Fruit fly (Drosophila melanogaster) whole organism, embryonic: ENCODE results near the gene CG13891.

Source experiments
- Ada2b ChIP-seq: fragments of 200-800 bp; sonication (Bioruptor generic); IDR thresholded peaks from 2 replicates; pipeline ENCODE4 v1.3.6; 2022; ENCODE audit warnings: missing biosample characterization, missing genetic modification characterization
- CG1024 ChIP-seq: fragments of 200-800 bp; sonication (Bioruptor generic); IDR thresholded peaks from 2 replicates; pipeline ENCODE4 v1.3.6; 2022; ENCODE audit warnings: missing biosample characterization, missing genetic modification characterization
- CG10979 ChIP-seq: fragments of 200-800 bp; sonication (Bioruptor generic); optimal IDR thresholded peaks from 2 replicates; lab custom pipeline; 2018; ENCODE audit warnings: missing biosample characterization, mild to moderate bottlenecking, missing genetic modification characterization, moderate library complexity
- CG11504 ChIP-seq: fragments of 200-800 bp; sonication (Bioruptor generic); optimal IDR thresholded peaks from 3 replicates; lab custom pipeline; 2019; ENCODE audit warnings: missing biosample characterization, mild to moderate bottlenecking, missing genetic modification characterization, moderate library complexity
- CG12155 ChIP-seq: fragments of 200-800 bp; sonication (Bioruptor generic); optimal IDR thresholded peaks from 3 replicates; lab custom pipeline; 2016; ENCODE audit warnings: missing biosample characterization, missing genetic modification characterization
- CG12236 ChIP-seq: fragments of 200-800 bp; sonication (Bioruptor generic); optimal IDR thresholded peaks from 2 replicates; lab custom pipeline; 2016; ENCODE audit warnings: missing biosample characterization, missing genetic modification characterization
- CG17829 ChIP-seq: fragments of 200-800 bp; optimal IDR thresholded peaks from 2 replicates; lab custom pipeline; 2019; ENCODE audit warnings: missing biosample characterization, mild to moderate bottlenecking, missing genetic modification characterization, moderate library complexity
- CG3065 ChIP-seq: fragments of 200-800 bp; sonication (Bioruptor generic); optimal IDR thresholded peaks from 2 replicates; lab custom pipeline; 2016; ENCODE audit warnings: missing biosample characterization, missing genetic modification characterization
- CG34224 ChIP-seq: fragments of 200-800 bp; sonication (Bioruptor generic); IDR thresholded peaks from 3 replicates; pipeline ENCODE4 v1.3.6; 2022; ENCODE audit warnings: missing biosample characterization, missing genetic modification characterization; ENCODE audit not compliant: partially characterized antibody
- CG3726 ChIP-seq: fragments of 200-800 bp; sonication (Bioruptor generic); IDR thresholded peaks from 3 replicates; pipeline ENCODE4, ENCODE4 v1.3.6; 2022; ENCODE audit warnings: missing biosample characterization, missing genetic modification characterization
- CG4617 ChIP-seq: fragments of 200-800 bp; sonication (Bioruptor generic); optimal IDR thresholded peaks from 3 replicates; lab custom pipeline; 2016; ENCODE audit warnings: missing biosample characterization, missing genetic modification characterization, borderline replicate concordance
- CG5953 ChIP-seq: fragments of 200-800 bp; sonication (Bioruptor generic); IDR thresholded peaks from 2 replicates; pipeline ENCODE4 v1.3.6; 2022; ENCODE audit warnings: missing biosample characterization, missing genetic modification characterization
- CG7271 ChIP-seq: fragments of 200-800 bp; sonication (Bioruptor generic); optimal IDR thresholded peaks from 2 replicates; lab custom pipeline; 2018; ENCODE audit warnings: missing biosample characterization, mild to moderate bottlenecking, missing genetic modification characterization, moderate library complexity
- CG7745 ChIP-seq: fragments of 200-800 bp; sonication (Bioruptor generic); optimal IDR thresholded peaks from 2 replicates; lab custom pipeline; 2018; ENCODE audit warnings: missing biosample characterization, mild to moderate bottlenecking, missing genetic modification characterization, moderate library complexity
- CG7928 ChIP-seq: fragments of 200-800 bp; sonication (Bioruptor generic); optimal IDR thresholded peaks from 2 replicates; lab custom pipeline; 2017; ENCODE audit warnings: missing biosample characterization, mild to moderate bottlenecking, missing genetic modification characterization
- CG8359 ChIP-seq: fragments of 200-800 bp; sonication (Bioruptor generic); optimal IDR thresholded peaks from 2 replicates; lab custom pipeline; 2017; ENCODE audit warnings: missing biosample characterization, mild to moderate bottlenecking, missing genetic modification characterization, borderline replicate concordance
- CG8765 ChIP-seq: fragments of 200-800 bp; sonication (Bioruptor generic); IDR thresholded peaks from 2 replicates; pipeline ENCODE4 v1.3.6; 2022; ENCODE audit warnings: missing biosample characterization, missing genetic modification characterization
- CG8944 ChIP-seq: fragments of 200-800 bp; sonication (Bioruptor generic); optimal IDR thresholded peaks from 3 replicates; lab custom pipeline; 2016; ENCODE audit warnings: missing biosample characterization, missing genetic modification characterization
- CG9932 ChIP-seq: fragments of 200-800 bp; sonication (Bioruptor generic); IDR thresholded peaks from 2 replicates; pipeline ENCODE4 v1.3.6; 2022; ENCODE audit warnings: missing biosample characterization, missing genetic modification characterization
- CrebB ChIP-seq: fragments of 200-800 bp; sonication (Bioruptor generic); optimal IDR thresholded peaks from 3 replicates; lab custom pipeline; 2018; ENCODE audit warnings: missing biosample characterization, mild to moderate bottlenecking, missing genetic modification characterization
- Dad ChIP-seq: fragments of 200-800 bp; sonication (Bioruptor generic); optimal IDR thresholded peaks from 3 replicates; lab custom pipeline; 2016; ENCODE audit warnings: missing biosample characterization, missing genetic modification characterization
- HLHmδ ChIP-seq: fragments of 200-800 bp; sonication (Bioruptor generic); optimal IDR thresholded peaks from 2 replicates; lab custom pipeline; 2018; ENCODE audit warnings: missing biosample characterization, mild to moderate bottlenecking, missing genetic modification characterization, moderate library complexity
- HmgZ ChIP-seq: fragments of 200-800 bp; sonication (Bioruptor generic); optimal IDR thresholded peaks from 2 replicates; lab custom pipeline; 2018; ENCODE audit warnings: missing biosample characterization, mild to moderate bottlenecking, missing genetic modification characterization
- MTF-1 ChIP-seq: fragments of 200-800 bp; sonication (Bioruptor generic); optimal IDR thresholded peaks from 2 replicates; lab custom pipeline; 2018; ENCODE audit warnings: missing biosample characterization, mild to moderate bottlenecking, missing genetic modification characterization, borderline replicate concordance
- Meics ChIP-seq: fragments of 200-800 bp; sonication (Bioruptor generic); optimal IDR thresholded peaks from 2 replicates; lab custom pipeline; 2017; ENCODE audit warnings: missing biosample characterization, mild to moderate bottlenecking, missing genetic modification characterization
- NK7.1 ChIP-seq: fragments of 200-800 bp; sonication (Bioruptor generic); optimal IDR thresholded peaks from 3 replicates; lab custom pipeline; 2016; ENCODE audit warnings: missing biosample characterization, missing genetic modification characterization
- NfI ChIP-seq: fragments of 200-800 bp; sonication (Bioruptor generic); optimal IDR thresholded peaks from 3 replicates; lab custom pipeline; 2018; ENCODE audit warnings: missing biosample characterization, mild to moderate bottlenecking, missing genetic modification characterization, moderate library complexity
- Oli ChIP-seq: fragments of 200-800 bp; sonication (Bioruptor generic); optimal IDR thresholded peaks from 2 replicates; lab custom pipeline; 2018; ENCODE audit warnings: missing biosample characterization, mild to moderate bottlenecking, missing genetic modification characterization, moderate library complexity
- Optix ChIP-seq: fragments of 200-800 bp; sonication (Bioruptor generic); IDR thresholded peaks from 3 replicates; pipeline ENCODE4 v1.3.6; 2022; ENCODE audit warnings: missing biosample characterization, missing genetic modification characterization
- Ssrp ChIP-seq: fragments of 200-800 bp; sonication (Bioruptor generic); optimal IDR thresholded peaks from 2 replicates; lab custom pipeline; 2018; ENCODE audit warnings: missing biosample characterization, mild to moderate bottlenecking, missing genetic modification characterization, moderate library complexity
- ac ChIP-seq: fragments of 200-800 bp; sonication (Bioruptor generic); optimal IDR thresholded peaks from 3 replicates; lab custom pipeline; 2017; ENCODE audit warnings: missing biosample characterization, mild to moderate bottlenecking, missing genetic modification characterization
- ara ChIP-seq: fragments of 200-800 bp; sonication (Bioruptor generic); IDR thresholded peaks from 2 replicates; pipeline ENCODE4 v1.3.6; 2022; ENCODE audit warnings: missing biosample characterization, missing genetic modification characterization
- bowl ChIP-seq: fragments of 200-800 bp; sonication (Bioruptor generic); IDR thresholded peaks from 2 replicates; pipeline ENCODE4 v1.3.6; 2022; ENCODE audit warnings: missing biosample characterization, missing genetic modification characterization
- chinmo ChIP-seq: fragments of 200-800 bp; sonication (Bioruptor generic); IDR thresholded peaks from 4 replicates; pipeline ENCODE4 v1.3.6; 2022; ENCODE audit warnings: missing biosample characterization, missing genetic modification characterization; ENCODE audit not compliant: partially characterized antibody
- chn ChIP-seq: fragments of 200-800 bp; sonication (Bioruptor generic); optimal IDR thresholded peaks from 2 replicates; lab custom pipeline; 2016; ENCODE audit warnings: missing biosample characterization, missing genetic modification characterization
- dati ChIP-seq: fragments of 200-800 bp; sonication (Bioruptor generic); IDR thresholded peaks from 2 replicates; pipeline ENCODE4 v1.3.6; 2022; ENCODE audit warnings: missing biosample characterization, missing genetic modification characterization
- dmrt11E ChIP-seq: fragments of 200-800 bp; sonication (Bioruptor generic); optimal IDR thresholded peaks from 3 replicates; lab custom pipeline; 2018; ENCODE audit warnings: missing biosample characterization, mild to moderate bottlenecking, missing genetic modification characterization, moderate library complexity
- ftz-f1 ChIP-seq: fragments of 200-800 bp; sonication (Bioruptor generic); optimal IDR thresholded peaks from 2 replicates; lab custom pipeline; 2016; ENCODE audit warnings: missing biosample characterization, missing genetic modification characterization
- gce ChIP-seq: fragments of 200-800 bp; sonication (Bioruptor generic); IDR thresholded peaks from 3 replicates; pipeline ENCODE4 v1.3.6; 2022; ENCODE audit warnings: missing biosample characterization, missing genetic modification characterization
- gfzf ChIP-seq: fragments of 200-800 bp; sonication (Bioruptor generic); optimal IDR thresholded peaks from 2 replicates; lab custom pipeline; 2016; ENCODE audit warnings: missing biosample characterization, mild to moderate bottlenecking, missing genetic modification characterization, moderate library complexity
- gro ChIP-seq: fragments of 200-800 bp; sonication (Bioruptor generic); optimal IDR thresholded peaks from 2 replicates; lab custom pipeline; 2016; ENCODE audit warnings: missing biosample characterization, missing genetic modification characterization
- jigr1 ChIP-seq: fragments of 200-800 bp; sonication (Bioruptor generic); IDR thresholded peaks from 3 replicates; pipeline ENCODE4 v1.3.6; 2022; ENCODE audit warnings: missing biosample characterization, missing genetic modification characterization
- kah ChIP-seq: fragments of 200-800 bp; sonication (Bioruptor generic); optimal IDR thresholded peaks from 2 replicates; lab custom pipeline; 2018; ENCODE audit warnings: missing biosample characterization, mild to moderate bottlenecking, missing genetic modification characterization
- kni ChIP-seq: fragments of 200-800 bp; sonication (Bioruptor generic); optimal IDR thresholded peaks from 3 replicates; lab custom pipeline; 2017; ENCODE audit warnings: mild to moderate bottlenecking, missing biosample characterization, missing genetic modification reagents, missing genetic modification characterization
- mam ChIP-seq: fragments of 200-800 bp; sonication (Bioruptor generic); optimal IDR thresholded peaks from 3 replicates; lab custom pipeline; 2016; ENCODE audit warnings: missing biosample characterization, missing genetic modification characterization
- oc ChIP-seq: fragments of 200-800 bp; sonication (Bioruptor generic); optimal IDR thresholded peaks from 2 replicates; lab custom pipeline; 2018; ENCODE audit warnings: missing biosample characterization, mild to moderate bottlenecking, missing genetic modification characterization, moderate library complexity
- seq ChIP-seq: fragments of 200-800 bp; sonication (Bioruptor generic); IDR thresholded peaks from 2 replicates; pipeline ENCODE4 v1.3.6; 2022; ENCODE audit warnings: missing biosample characterization, missing genetic modification characterization
- stwl ChIP-seq: fragments of 200-800 bp; sonication (Bioruptor generic); optimal IDR thresholded peaks from 3 replicates; lab custom pipeline; 2018; ENCODE audit warnings: missing biosample characterization, mild to moderate bottlenecking, missing genetic modification characterization, moderate library complexity
- trem ChIP-seq: fragments of 200-800 bp; optimal IDR thresholded peaks from 3 replicates; lab custom pipeline; 2019; ENCODE audit warnings: missing biosample characterization, mild to moderate bottlenecking, missing genetic modification characterization, moderate library complexity
- usp ChIP-seq: fragments of >200 bp; optimal IDR thresholded peaks from 2 replicates; lab custom pipeline; 2017; ENCODE audit warnings: missing biosample characterization, missing genetic modification characterization
- yki ChIP-seq: fragments of >200 bp; optimal IDR thresholded peaks from 3 replicates; lab custom pipeline; 2018

Gene CG13891

dm6 chr3L:440249-440648, 6.5 kb upstream of the CG13891 start (continued):
- TF ChIP-seq chn (GFP tag; lab: Kevin White, UChicago), result no peak
- TF ChIP-seq gfzf (GFP tag; lab: Kevin White, UChicago), result no peak
- no peak for TF ChIP-seq Oli (tag; lab: Kevin White, UChicago)
- peak; percentile 16 for TF ChIP-seq CG17829 (tag; lab: Kevin White, UChicago)
- no peak for TF ChIP-seq usp (GFP tag; lab: Kevin White, UChicago)
- TF ChIP-seq NK7.1 (GFP tag; lab: Kevin White, UChicago), result no peak
- peak; percentile 56; the same call in 1 of the 3 replicates for TF ChIP-seq gce (GFP tag; lab: Robert Waterston, UW)
- peak; percentile 42 for TF ChIP-seq NfI (GFP tag; lab: Kevin White, UChicago)
- peak; percentile 83 for TF ChIP-seq CrebB (tag; lab: Kevin White, UChicago)
- peak; percentile 36 for TF ChIP-seq CG12236
- TF ChIP-seq CG7271 (tag; lab: Kevin White, UChicago), result no peak
- TF ChIP-seq chinmo, result 0 out of 4 replicates have a peak, but pooled peaks have one; percentile 55
- no peak for TF ChIP-seq yki
- TF ChIP-seq ftz-f1 (GFP tag; lab: Kevin White, UChicago), result no peak
- TF ChIP-seq CG5953 (GFP tag; lab: Robert Waterston, UW), result peak; percentile 59; the same call in 1 of the 2 replicates
- peak; percentile 88 for TF ChIP-seq kni (GFP tag; lab: Kevin White, UChicago)
- no peak for TF ChIP-seq CG3065 (GFP tag; lab: Kevin White, UChicago)
- TF ChIP-seq HLHmδ, result peak; percentile 95
- peak; percentile 87 for TF ChIP-seq MTF-1 (GFP tag; lab: Kevin White, UChicago)
- no peak for TF ChIP-seq Ssrp (tag; lab: Kevin White, UChicago)
- TF ChIP-seq CG8944 (GFP tag; lab: Kevin White, UChicago), result no peak
- TF ChIP-seq Meics (GFP tag; lab: Kevin White, UChicago), result peak; percentile 50
- peak; percentile 59 for TF ChIP-seq HmgZ
- TF ChIP-seq CG10979 (tag; lab: Kevin White, UChicago), result no peak
- TF ChIP-seq jigr1 (GFP tag; lab: Robert Waterston, UW), result no peak
- no peak for TF ChIP-seq trem (tag; lab: Kevin White, UChicago)
- TF ChIP-seq CG8359 (GFP tag; lab: Kevin White, UChicago), result peak; percentile 26
- no peak; the same call in 2 of the 3 replicates for TF ChIP-seq CG3726 (GFP tag; lab: Robert Waterston, UW)
- no peak for TF ChIP-seq dmrt11E (tag; lab: Kevin White, UChicago)
- TF ChIP-seq CG7928 (GFP tag; lab: Kevin White, UChicago), result no peak
- no peak; the same call in 1 of the 2 replicates for TF ChIP-seq CG1024 (GFP tag; lab: Robert Waterston, UW)
- TF ChIP-seq Ada2b (GFP tag; lab: Robert Waterston, UW), result no peak
- no peak for TF ChIP-seq CG7745 (tag; lab: Kevin White, UChicago)
- TF ChIP-seq CG8765 (GFP tag; lab: Robert Waterston, UW), result no peak
- TF ChIP-seq CG11504 (tag; lab: Kevin White, UChicago), result peak; percentile 42
- no peak for TF ChIP-seq stwl (tag; lab: Kevin White, UChicago)
- no peak for TF ChIP-seq CG12155
- no peak for TF ChIP-seq CG34224 (GFP tag; lab: Robert Waterston, UW)
- TF ChIP-seq gro, result peak; percentile 43
- TF ChIP-seq kah (GFP tag; lab: Kevin White, UChicago), result peak; percentile 69
- no peak for TF ChIP-seq CG9932
- no peak; the same call in 1 of the 2 replicates for TF ChIP-seq ara
- TF ChIP-seq bowl (GFP tag; lab: Robert Waterston, UW), result peak; percentile 34; the same call in 1 of the 2 replicates
- TF ChIP-seq seq, result peak; percentile 25; the same call in 1 of the 2 replicates
- peak; percentile 61 for TF ChIP-seq oc (tag; lab: Kevin White, UChicago)
- TF ChIP-seq Optix (GFP tag; lab: Robert Waterston, UW), result no peak; the same call in 2 of the 3 replicates
- TF ChIP-seq dati, result no peak
- no peak for TF ChIP-seq mam (GFP tag; lab: Kevin White, UChicago)
- TF ChIP-seq CG4617 (GFP tag; lab: Kevin White, UChicago), result no peak
- no peak for TF ChIP-seq ac (GFP tag; lab: Kevin White, UChicago)
- no peak for TF ChIP-seq Dad
